Worm (Caenorhabditis elegans) whole organism, late embryonic: ENCODE results near the gene srh-271.

Experiments
- F13H6.1 ChIP-seq: sonication (generic microtip); optimal IDR thresholded peaks from 2 replicates; lab custom pipeline; 2016; ENCODE audit warnings: missing genetic modification characterization, missing compliant biosample characterization
- K02D7.2 ChIP-seq: sonication (generic microtip); optimal IDR thresholded peaks from 2 replicates; lab custom pipeline; 2017; ENCODE audit warnings: mild to moderate bottlenecking, missing genetic modification characterization, missing compliant biosample characterization
- ceh-14 ChIP-seq: sonication (generic microtip); optimal IDR thresholded peaks from 2 replicates; lab custom pipeline; 2016; ENCODE audit warnings: missing genotype, missing genetic modification characterization, missing compliant biosample characterization
- ceh-18 ChIP-seq: sonication (generic microtip); optimal IDR thresholded peaks from 2 replicates; lab custom pipeline; 2016; ENCODE audit warnings: missing genetic modification characterization, missing compliant biosample characterization
- ceh-19 ChIP-seq: fragments of 200-800 bp; sonication (Bioruptor generic); optimal IDR thresholded peaks from 2 replicates; lab custom pipeline; 2018; ENCODE audit warnings: mild to moderate bottlenecking, missing genetic modification characterization, missing compliant biosample characterization
- ceh-2 ChIP-seq: sonication (generic microtip); optimal IDR thresholded peaks from 2 replicates; lab custom pipeline; 2016; ENCODE audit warnings: missing genotype, missing genetic modification characterization, missing compliant biosample characterization
- ceh-31 ChIP-seq: sonication (generic microtip); optimal IDR thresholded peaks from 2 replicates; lab custom pipeline; 2016; ENCODE audit warnings: missing genetic modification characterization, missing compliant biosample characterization
- ceh-34 ChIP-seq: sonication (generic microtip); optimal IDR thresholded peaks from 2 replicates; lab custom pipeline; 2016; ENCODE audit warnings: mild to moderate bottlenecking, missing genetic modification characterization, missing compliant biosample characterization
- ceh-45 ChIP-seq: fragments of 200-800 bp; sonication (Bioruptor generic); IDR thresholded peaks from 2 replicates; pipeline ENCODE4 v1.3.6; 2022; ENCODE audit warnings: missing genetic modification reagents, missing genetic modification characterization, missing compliant biosample characterization
- ceh-48 ChIP-seq: sonication (generic microtip); optimal IDR thresholded peaks from 2 replicates; lab custom pipeline; 2016; ENCODE audit warnings: missing genetic modification characterization, inconsistent platforms, missing compliant biosample characterization
- che-1 ChIP-seq: sonication (generic microtip); optimal IDR thresholded peaks from 2 replicates; lab custom pipeline; 2016; ENCODE audit warnings: mild to moderate bottlenecking, missing genetic modification characterization, missing compliant biosample characterization
- dmd-4 ChIP-seq: sonication (generic microtip); optimal IDR thresholded peaks from 2 replicates; lab custom pipeline; 2016; ENCODE audit warnings: borderline replicate concordance, missing genetic modification characterization, missing compliant biosample characterization
- dve-1 ChIP-seq: sonication (generic microtip); optimal IDR thresholded peaks from 2 replicates; lab custom pipeline; 2017; ENCODE audit warnings: antibody characterized with exemption, mild to moderate bottlenecking, missing genetic modification characterization, missing compliant biosample characterization
- eyg-1 ChIP-seq: sonication (generic microtip); optimal IDR thresholded peaks from 2 replicates; lab custom pipeline; 2016; ENCODE audit warnings: missing genotype, missing genetic modification characterization, missing compliant biosample characterization
- hlh-13 ChIP-seq: fragments of 200-800 bp; sonication (Bioruptor generic); optimal IDR thresholded peaks from 2 replicates; lab custom pipeline; 2018; ENCODE audit warnings: mild to moderate bottlenecking, missing genetic modification characterization, missing compliant biosample characterization
- hlh-30 ChIP-seq: sonication (generic microtip); optimal IDR thresholded peaks from 2 replicates; lab custom pipeline; 2017; ENCODE audit warnings: antibody characterized with exemption, missing genetic modification characterization, missing compliant biosample characterization; ENCODE audit not compliant: insufficient read depth
- nfya-1 ChIP-seq: sonication (generic microtip); optimal IDR thresholded peaks from 2 replicates; lab custom pipeline; 2017; ENCODE audit warnings: missing genetic modification characterization, mild to moderate bottlenecking, missing compliant biosample characterization, antibody characterized with exemption, moderate library complexity
- nhr-11 ChIP-seq: fragments of 150-350 bp; optimal IDR thresholded peaks from 2 replicates; lab custom pipeline; 2014; ENCODE audit warnings: missing biosample characterization, missing genetic modification characterization
- npax-4 ChIP-seq: sonication (generic microtip); optimal IDR thresholded peaks from 2 replicates; lab custom pipeline; 2016; ENCODE audit warnings: missing genetic modification characterization, missing compliant biosample characterization
- odd-2 ChIP-seq: sonication (generic microtip); optimal IDR thresholded peaks from 2 replicates; lab custom pipeline; 2017; ENCODE audit warnings: antibody characterized with exemption, mild to moderate bottlenecking, missing genetic modification characterization, missing compliant biosample characterization
- pag-3 ChIP-seq: sonication (generic microtip); optimal IDR thresholded peaks from 2 replicates; lab custom pipeline; 2016; ENCODE audit warnings: missing compliant biosample characterization, missing genetic modification characterization, borderline replicate concordance
- pax-1 ChIP-seq: fragments of 150-350 bp; optimal IDR thresholded peaks from 2 replicates; lab custom pipeline; 2014; ENCODE audit warnings: missing biosample characterization, missing genetic modification characterization
- pha-2 ChIP-seq: sonication (generic microtip); optimal IDR thresholded peaks from 2 replicates; lab custom pipeline; 2017; ENCODE audit warnings: mild to moderate bottlenecking, missing genetic modification characterization, missing compliant biosample characterization
- pha-4 ChIP-seq: fragments of 150-350 bp; optimal IDR thresholded peaks from 2 replicates; lab custom pipeline; 2018; ENCODE audit warnings: missing biosample characterization, missing genetic modification reagents, missing genetic modification characterization
- pqm-1 ChIP-seq: sonication (generic microtip); optimal IDR thresholded peaks from 2 replicates; lab custom pipeline; 2016; ENCODE audit warnings: missing genetic modification characterization, missing compliant biosample characterization
- pros-1 ChIP-seq: fragments of 150-350 bp; optimal IDR thresholded peaks from 2 replicates; lab custom pipeline; 2014; ENCODE audit warnings: missing biosample characterization, missing genetic modification reagents, missing genetic modification characterization
- ref-2 ChIP-seq: sonication (generic microtip); optimal IDR thresholded peaks from 2 replicates; lab custom pipeline; 2016; ENCODE audit warnings: missing genetic modification characterization, missing compliant biosample characterization
- rnt-1 ChIP-seq: sonication (generic microtip); optimal IDR thresholded peaks from 2 replicates; lab custom pipeline; 2016; ENCODE audit warnings: missing genetic modification characterization, missing compliant biosample characterization
- sox-2 ChIP-seq: fragments of 200-800 bp; sonication (Bioruptor generic); IDR thresholded peaks from 2 replicates; pipeline ENCODE4 v1.3.6; 2022; ENCODE audit warnings: missing genetic modification reagents, missing genetic modification characterization, missing compliant biosample characterization
- sox-4 ChIP-seq: sonication (generic microtip); optimal IDR thresholded peaks from 2 replicates; lab custom pipeline; 2017; ENCODE audit warnings: mild to moderate bottlenecking, missing genetic modification characterization, inconsistent platforms, missing compliant biosample characterization
- syd-9 ChIP-seq: sonication (generic microtip); optimal IDR thresholded peaks from 2 replicates; lab custom pipeline; 2016; ENCODE audit warnings: mild to moderate bottlenecking, missing genetic modification characterization, moderate library complexity, missing compliant biosample characterization
- tbx-2 ChIP-seq: sonication (generic microtip); optimal IDR thresholded peaks from 2 replicates; lab custom pipeline; 2016; ENCODE audit warnings: missing genetic modification characterization, missing compliant biosample characterization
- ttx-3 ChIP-seq: sonication (generic microtip); optimal IDR thresholded peaks from 2 replicates; lab custom pipeline; 2016; ENCODE audit warnings: missing genetic modification reagents, missing genetic modification characterization, missing compliant biosample characterization
- unc-42 ChIP-seq: sonication (generic microtip); optimal IDR thresholded peaks from 2 replicates; lab custom pipeline; 2016; ENCODE audit warnings: missing genotype, missing genetic modification characterization, missing compliant biosample characterization
- unc-86 ChIP-seq: sonication (generic microtip); optimal IDR thresholded peaks from 2 replicates; lab custom pipeline; 2016; ENCODE audit warnings: missing genetic modification characterization, missing compliant biosample characterization

Gene srh-271

DNA sequence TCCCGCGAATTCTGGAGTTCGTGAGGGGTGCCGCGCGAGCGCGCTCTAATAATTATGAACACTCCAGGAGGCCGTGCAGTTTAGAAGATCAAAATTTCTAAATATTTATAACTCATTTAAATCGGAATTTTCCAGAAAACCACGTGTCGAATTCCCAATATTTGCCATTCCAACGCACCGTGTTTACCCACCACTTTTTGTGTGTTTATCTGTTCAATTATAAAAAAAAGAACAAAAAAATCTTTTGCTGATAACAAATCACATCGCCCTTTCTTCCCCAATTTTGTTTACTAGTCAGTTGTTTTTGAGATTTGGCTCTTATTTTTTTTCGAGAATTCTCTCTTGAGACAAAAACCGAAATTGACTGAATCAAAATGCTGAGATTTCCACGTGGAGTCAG, 34.4 kb upstream of the srh-271 start:
- TF ChIP-seq ceh-2 (tag; lab: Kevin White, UChicago) (no peak), F13H6.1 (no peak), unc-42 (tag; lab: Kevin White, UChicago) (no peak), tbx-2 (tag; lab: Kevin White, UChicago) (no peak), pha-2 (tag; lab: Kevin White, UChicago) (no peak), ref-2 (tag; lab: Kevin White, UChicago) (no peak), ceh-31 (tag; lab: Kevin White, UChicago) (no peak), ceh-19 (GFP tag; lab: Kevin White, UChicago) (no peak), npax-4 (tag; lab: Kevin White, UChicago) (no peak), ceh-18 (tag; lab: Kevin White, UChicago) (no peak), pag-3 (no peak)

DNA sequence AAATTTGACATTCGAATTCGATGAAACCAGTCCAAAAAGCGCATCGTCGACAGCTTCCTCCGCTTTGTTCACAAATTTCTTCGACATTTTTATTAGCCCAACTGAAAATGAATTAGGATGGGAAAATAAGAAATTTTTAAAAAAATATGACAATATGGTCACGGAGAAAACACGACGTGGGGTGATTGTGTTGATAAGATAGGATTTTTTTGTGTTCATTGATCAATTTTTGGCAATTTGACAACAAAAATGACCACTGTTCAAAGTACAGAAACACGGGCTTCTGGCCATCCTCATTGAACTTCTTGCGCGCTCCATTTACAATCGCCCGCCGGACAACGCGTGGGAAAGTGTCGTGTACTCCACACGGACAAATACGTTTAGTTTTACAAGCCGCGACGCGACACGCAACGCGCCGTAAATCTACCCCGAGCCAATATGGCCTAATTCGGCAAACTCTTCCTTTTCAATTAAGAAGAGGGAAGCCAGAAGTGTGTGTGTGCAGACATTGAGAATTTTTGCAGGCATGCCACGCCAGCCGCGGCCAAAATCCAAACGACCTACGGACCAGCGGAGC, 30.9 kb upstream of the srh-271 start, which contains the start of the genes W02H5.8 and angl-1:
Gene W02H5.8, minus strand, starts transcription at position 101 of the 577 bp plus-strand sequence.
Gene angl-1, plus strand, starts transcription at position 527 of the 577 bp plus-strand sequence.
- TF ChIP-seq tbx-2 (tag; lab: Kevin White, UChicago) (no peak), sox-4 (tag; lab: Kevin White, UChicago) (no peak), ceh-31 (tag; lab: Kevin White, UChicago) (no peak), hlh-30 (tag; lab: Kevin White, UChicago) (no peak), rnt-1 (tag; lab: Kevin White, UChicago) (no peak), eyg-1 (tag; lab: Kevin White, UChicago) (no peak), ceh-14 (tag; lab: Kevin White, UChicago) (no peak), ref-2 (tag; lab: Kevin White, UChicago) (no peak), che-1 (tag; lab: Kevin White, UChicago) (no peak), pha-4 (tag; lab: Kevin White, UChicago) (no peak), ceh-34 (tag; lab: Kevin White, UChicago) (no peak), syd-9 (tag; lab: Kevin White, UChicago) (no peak), dve-1 (tag; lab: Kevin White, UChicago) (no peak), sox-2 (no peak), pros-1 (tag; lab: Kevin White, UChicago) (no peak), ttx-3 (tag; lab: Kevin White, UChicago) (no peak), dmd-4 (no peak), pag-3 (no peak), nfya-1 (no peak), ceh-45 (GFP tag; lab: Robert Waterston, UW) (no peak)

DNA sequence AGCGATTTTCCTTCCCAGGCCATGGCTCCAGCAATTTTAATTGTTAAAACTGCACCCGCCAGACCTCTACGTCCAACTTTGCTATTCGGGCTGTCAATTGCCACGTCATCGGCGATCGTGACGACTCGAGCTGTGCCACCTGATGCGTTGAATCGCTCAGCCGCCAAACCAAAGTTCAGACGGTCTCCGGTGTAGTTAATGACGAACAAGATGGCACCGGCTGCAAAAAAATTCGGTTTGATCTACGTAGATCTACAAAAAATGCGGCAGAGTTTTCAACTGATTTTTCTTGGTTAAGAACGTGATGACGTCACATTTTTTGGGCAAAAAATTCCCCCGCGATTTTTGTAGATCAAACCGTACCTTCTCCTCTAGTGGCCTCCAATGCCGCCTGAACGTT, 29.2 kb upstream of the srh-271 start:
- TF ChIP-seq syd-9 (tag; lab: Kevin White, UChicago) (no peak), nhr-11 (tag; lab: Kevin White, UChicago) (no peak), eyg-1 (tag; lab: Kevin White, UChicago) (no peak), pqm-1 (tag; lab: Kevin White, UChicago) (no peak), ceh-48 (tag; lab: Kevin White, UChicago) (no peak), ttx-3 (tag; lab: Kevin White, UChicago) (no peak), hlh-13 (GFP tag; lab: Kevin White, UChicago) (no peak), unc-86 (tag; lab: Kevin White, UChicago) (no peak), pag-3 (no peak), odd-2 (tag; lab: Kevin White, UChicago) (no peak)
- TF ChIP-seq, all 69 proteins: peak for 0

ce11 chrV:2647222-2647796, 25.5 kb upstream of the srh-271 start:
- TF ChIP-seq ceh-34 (tag; lab: Kevin White, UChicago) (no peak), pax-1 (tag; lab: Kevin White, UChicago) (no peak), nfya-1 (peak; percentile 79), sox-4 (tag; lab: Kevin White, UChicago) (no peak), K02D7.2 (tag; lab: Kevin White, UChicago) (no peak)
